Worm (Caenorhabditis elegans) whole organism, L4 larva: ENCODE measurements around the gene W03G11.4.

Experiments used
- dmd-9 ChIP-seq: fragments of 200-800 bp; sonication (Bioruptor generic); IDR thresholded peaks from 2 replicates; pipeline ENCODE4 v1.3.6; 2022; ENCODE audit warnings: missing genetic modification reagents, missing genetic modification characterization, missing compliant biosample characterization
- egl-43 ChIP-seq: fragments of 200-800 bp; sonication (Bioruptor generic); IDR thresholded peaks from 2 replicates; pipeline ENCODE4 v1.3.6; 2022; ENCODE audit warnings: missing genetic modification reagents, missing genetic modification characterization, missing compliant biosample characterization
- jun-1 ChIP-seq: fragments of 150-350 bp; optimal IDR thresholded peaks from 2 replicates; lab custom pipeline; 2014; ENCODE audit warnings: missing biosample characterization, missing genetic modification reagents, missing genetic modification characterization
- lin-39 ChIP-seq: fragments of 150-350 bp; optimal IDR thresholded peaks from 2 replicates; lab custom pipeline; 2014; ENCODE audit warnings: missing biosample characterization, missing genetic modification reagents, missing genetic modification characterization
- nhr-48 ChIP-seq: sonication (generic microtip); optimal IDR thresholded peaks from 2 replicates; lab custom pipeline; 2016; ENCODE audit warnings: mild to moderate bottlenecking, missing genetic modification characterization, missing compliant biosample characterization
- saeg-2 ChIP-seq: fragments of 200-800 bp; sonication (Bioruptor generic); IDR thresholded peaks from 2 replicates; pipeline ENCODE4 v1.3.6; 2022; ENCODE audit warnings: missing genetic modification reagents, missing genetic modification characterization, missing compliant biosample characterization
- snpc-1.2 ChIP-seq: fragments of 200-800 bp; sonication (Bioruptor generic); IDR thresholded peaks from 2 replicates; pipeline ENCODE4 v1.3.6; 2022; ENCODE audit warnings: missing genetic modification reagents, missing genetic modification characterization, missing compliant biosample characterization
- zip-11 ChIP-seq: fragments of 200-800 bp; sonication (Bioruptor generic); IDR thresholded peaks from 2 replicates; pipeline ENCODE4 v1.3.6; 2022; ENCODE audit warnings: missing genetic modification characterization, missing compliant biosample characterization

ce11 chrX:12103712-12104111 is 10.8 kb upstream of the W03G11.4 start, which contains the start of gene W03G11.3:
- TF ChIP-seq zip-11 (GFP tag; lab: Robert Waterston, UW) (no peak), jun-1 (no peak), snpc-1.2 (GFP tag; lab: Robert Waterston, UW) (no peak), nhr-48 (tag; lab: Kevin White, UChicago) (no peak), lin-39 (no peak), dmd-9 (GFP tag; lab: Robert Waterston, UW) (no peak), egl-43 (GFP tag; lab: Robert Waterston, UW) (no peak), saeg-2 (GFP tag; lab: Robert Waterston, UW) (no peak)
